Worm (Caenorhabditis elegans): ENCODE data around the gene pmk-3.
A peak's percentile ranks its signal among the peaks of the same experiment; 100 is the strongest.

Gene pmk-3

DNA sequence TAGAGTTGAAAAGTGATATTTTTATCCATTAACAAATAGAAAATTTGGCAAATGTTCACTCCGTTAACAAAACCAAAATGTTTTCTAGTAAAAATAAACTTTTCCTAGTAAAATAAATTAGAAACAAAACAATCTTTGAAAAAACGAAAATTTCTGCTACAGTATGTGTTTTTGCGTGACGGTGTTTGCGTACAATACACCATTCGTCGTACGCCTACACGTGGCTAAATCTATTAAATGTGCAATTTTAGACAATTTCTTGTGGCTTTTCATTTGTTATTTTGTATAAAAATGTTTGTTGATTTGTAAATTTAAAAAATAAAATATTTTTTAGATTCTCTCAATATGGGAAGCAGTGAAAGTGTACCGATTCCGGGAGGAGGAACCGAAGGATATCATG lies 25.9 kb upstream of the pmk-3 start, which contains the start of gene Y42H9AR.1:
TSS of gene Y42H9AR.1 (plus strand) at position 233 of the 400 bp plus-strand sequence.
- TF ChIP-seq nhr-237 (tag; optimal IDR thresholded peaks at IDR 0.05) (no peak), egl-27 (tag; optimal IDR thresholded peaks at IDR 0.05) (no peak), blmp-1 (tag; optimal IDR thresholded peaks at IDR 0.05) (peak; percentile 11), fkh-4 (tag; optimal IDR thresholded peaks at IDR 0.05; ENCODE audit: borderline replicate concordance) (no peak), snu-23 (GFP tag; optimal IDR thresholded peaks at IDR 0.05) (peak; percentile 2), nhr-20 (tag; optimal IDR thresholded peaks at IDR 0.05) (peak; percentile 18), efl-1 (optimal IDR thresholded peaks at IDR 0.05) (peak; percentile 18 to 40), efl-1 (GFP tag; optimal IDR thresholded peaks at IDR 0.05 in 1 of 2) (peak; percentile 45 to 77), elt-3 (tag; optimal IDR thresholded peaks at IDR 0.05) (no peak), sptf-1 (tag; optimal IDR thresholded peaks at IDR 0.05) (no peak), ceh-63 (GFP tag; optimal IDR thresholded peaks at IDR 0.05) (no peak), irx-1 (tag; optimal IDR thresholded peaks at IDR 0.05) (no peak), mef-2 (tag; optimal IDR thresholded peaks at IDR 0.05) (no peak), pax-3 (tag; optimal IDR thresholded peaks at IDR 0.05) (no peak), unc-130 (tag; optimal IDR thresholded peaks at IDR 0.05) (no peak), jun-1 (tag; optimal IDR thresholded peaks at IDR 0.05) (no peak), F16B12.6 (tag; optimal IDR thresholded peaks at IDR 0.05) (peak; percentile 92), ets-5 (GFP tag; IDR thresholded peaks at IDR 0.05) (no peak), egl-13 (tag; optimal IDR thresholded peaks at IDR 0.05) (no peak), lsy-2 (tag; optimal IDR thresholded peaks at IDR 0.05) (peak in 1 of 2 experiments; percentile 37), nhr-76 (tag; optimal IDR thresholded peaks at IDR 0.05) (no peak), pqm-1 (tag; optimal IDR thresholded peaks at IDR 0.05) (no peak), C34B4.2 (tag; optimal IDR thresholded peaks at IDR 0.05) (no peak), lin-35 (GFP tag; optimal IDR thresholded peaks at IDR 0.05) (peak in 1 of 2 experiments; percentile 42), Y116A8C.19 (tag; optimal IDR thresholded peaks at IDR 0.05; ENCODE audit: borderline replicate concordance) (no peak), nhr-71 (tag; optimal IDR thresholded peaks at IDR 0.05) (no peak), nhr-77 (tag; optimal IDR thresholded peaks at IDR 0.05) (no peak), nhr-85 (tag) (no peak), sox-4 (tag; optimal IDR thresholded peaks at IDR 0.05) (peak; percentile 16), lin-39 (tag; optimal IDR thresholded peaks at IDR 0.05) (no peak), ama-1 (optimal IDR thresholded peaks at IDR 0.05) (no peak), lir-3 (tag; optimal IDR thresholded peaks at IDR 0.05; ENCODE audit: poor library complexity) (no peak), ztf-11 (tag; optimal IDR thresholded peaks at IDR 0.05) (no peak), fkh-10 (GFP tag; optimal IDR thresholded peaks at IDR 0.05) (no peak), C04F5.9 (tag; optimal IDR thresholded peaks at IDR 0.05) (no peak), ces-1 (GFP tag; optimal IDR thresholded peaks at IDR 0.05) (no peak), ceh-82 (tag; optimal IDR thresholded peaks at IDR 0.05) (no peak), nhr-19 (GFP tag; conservative IDR thresholded peaks at IDR 0.05) (no peak), ceh-8 (GFP tag; optimal IDR thresholded peaks at IDR 0.05) (no peak), nhr-84 (tag; optimal IDR thresholded peaks at IDR 0.05) (no peak), dsc-1 (tag; optimal IDR thresholded peaks at IDR 0.05) (no peak), unc-98 (GFP tag; IDR thresholded peaks at IDR 0.05) (no peak), tlp-1 (tag; optimal IDR thresholded peaks at IDR 0.05) (no peak), hlh-17 (GFP tag; optimal IDR thresholded peaks at IDR 0.05; ENCODE audit: borderline replicate concordance) (no peak), skn-1 (tag; optimal IDR thresholded peaks at IDR 0.05) (no peak), unc-30 (tag; optimal IDR thresholded peaks at IDR 0.05) (no peak), sup-37 (GFP tag; optimal IDR thresholded peaks at IDR 0.05) (no peak), aly-2 (tag; optimal IDR thresholded peaks at IDR 0.05) (no peak), tbx-2 (tag; optimal IDR thresholded peaks at IDR 0.05) (no peak), nhr-90 (tag; optimal IDR thresholded peaks at IDR 0.05; ENCODE audit: poor library complexity) (peak; percentile 0), nhr-12 (tag; optimal IDR thresholded peaks at IDR 0.05) (no peak), lin-13 (GFP tag; optimal IDR thresholded peaks at IDR 0.05) (no peak), hpl-2 (GFP tag; optimal IDR thresholded peaks at IDR 0.05) (no peak), grh-1 (GFP tag; IDR thresholded peaks at IDR 0.05) (no peak)

Measured in whole organism, L1 larva.